Fruit fly (Drosophila melanogaster) whole organism, prepupa: Measurements from ENCODE around the gene CG43051.

Experiments used
- Blimp-1 ChIP-seq: fragments of 200-800 bp; sonication (Bioruptor generic); optimal IDR thresholded peaks from 3 replicates; lab custom pipeline; 2017; ENCODE audit warnings: missing biosample characterization, missing genetic modification characterization, mild to moderate bottlenecking, moderate library complexity, missing genetic modification reagents
- CG10631 ChIP-seq: fragments of 200-800 bp; sonication (Bioruptor generic); optimal IDR thresholded peaks from 2 replicates; lab custom pipeline; 2016; ENCODE audit warnings: missing biosample characterization, missing genetic modification characterization
- CG10669 ChIP-seq: fragments of 200-800 bp; sonication (Bioruptor generic); optimal IDR thresholded peaks from 3 replicates; lab custom pipeline; 2018; ENCODE audit warnings: missing biosample characterization, mild to moderate bottlenecking, missing genetic modification characterization, moderate library complexity
- CG11902 ChIP-seq: fragments of 200-800 bp; sonication (Bioruptor generic); optimal IDR thresholded peaks from 3 replicates; lab custom pipeline; 2016; ENCODE audit warnings: missing biosample characterization, missing genetic modification characterization
- CG15336 ChIP-seq: fragments of 200-800 bp; sonication (Bioruptor generic); IDR thresholded peaks from 2 replicates; pipeline ENCODE4 v1.3.6; 2022; ENCODE audit warnings: missing biosample characterization, missing genetic modification characterization
- CG1621 ChIP-seq: fragments of 200-800 bp; sonication (Bioruptor generic); optimal IDR thresholded peaks from 3 replicates; lab custom pipeline; 2018; ENCODE audit warnings: missing biosample characterization, mild to moderate bottlenecking, missing genetic modification characterization
- CG16779 ChIP-seq: fragments of 200-800 bp; sonication (Bioruptor generic); optimal IDR thresholded peaks from 3 replicates; lab custom pipeline; 2017; ENCODE audit warnings: missing biosample characterization, mild to moderate bottlenecking, missing genetic modification characterization
- CG3032 ChIP-seq: fragments of 200-800 bp; optimal IDR thresholded peaks from 2 replicates; lab custom pipeline; 2019; ENCODE audit warnings: missing biosample characterization, mild to moderate bottlenecking, missing genetic modification characterization, moderate library complexity
- CG31627 ChIP-seq: fragments of 200-800 bp; sonication (Bioruptor generic); optimal IDR thresholded peaks from 3 replicates; lab custom pipeline; 2016; ENCODE audit warnings: missing biosample characterization, missing genetic modification characterization
- CG32006 ChIP-seq: fragments of 200-800 bp; sonication (Bioruptor generic); optimal IDR thresholded peaks from 3 replicates; lab custom pipeline; 2017; ENCODE audit warnings: missing biosample characterization, mild to moderate bottlenecking, missing genetic modification characterization
- CG34406 ChIP-seq: fragments of 200-800 bp; sonication (Bioruptor generic); optimal IDR thresholded peaks from 3 replicates; lab custom pipeline; 2016; ENCODE audit warnings: missing biosample characterization, missing genetic modification characterization
- CG3919 ChIP-seq: fragments of 200-800 bp; sonication (Bioruptor generic); optimal IDR thresholded peaks from 3 replicates; lab custom pipeline; 2016; ENCODE audit warnings: missing biosample characterization, missing genetic modification characterization
- CG4318 ChIP-seq: fragments of 200-800 bp; sonication (Bioruptor generic); optimal IDR thresholded peaks from 3 replicates; lab custom pipeline; 2017; ENCODE audit warnings: missing biosample characterization, mild to moderate bottlenecking, missing genetic modification characterization
- CG6163 ChIP-seq: fragments of 200-800 bp; sonication (Bioruptor generic); IDR thresholded peaks from 3 replicates; pipeline ENCODE4 v1.3.6; 2022; ENCODE audit warnings: missing biosample characterization, missing genetic modification characterization
- CG6276 ChIP-seq: fragments of 200-800 bp; sonication (Bioruptor generic); optimal IDR thresholded peaks from 2 replicates; lab custom pipeline; 2017; ENCODE audit warnings: missing biosample characterization, mild to moderate bottlenecking, missing genetic modification characterization
- CG6792 ChIP-seq: fragments of 200-800 bp; sonication (Bioruptor generic); optimal IDR thresholded peaks from 3 replicates; lab custom pipeline; 2016; ENCODE audit warnings: missing biosample characterization, missing genetic modification characterization
- CG7368 ChIP-seq: fragments of 200-800 bp; sonication (Bioruptor generic); optimal IDR thresholded peaks from 3 replicates; lab custom pipeline; 2016; ENCODE audit warnings: missing biosample characterization, missing genetic modification characterization
- CG8119 ChIP-seq: fragments of 200-800 bp; sonication (Bioruptor generic); IDR thresholded peaks from 3 replicates; pipeline ENCODE4 v1.3.6; 2022; ENCODE audit warnings: missing biosample characterization, missing genetic modification characterization
- CG8319 ChIP-seq: fragments of 200-800 bp; sonication (Bioruptor generic); optimal IDR thresholded peaks from 3 replicates; lab custom pipeline; 2016; ENCODE audit warnings: missing biosample characterization, missing genetic modification characterization
- CG8632 ChIP-seq: fragments of 200-800 bp; sonication (Bioruptor generic); optimal IDR thresholded peaks from 3 replicates; lab custom pipeline; 2016; ENCODE audit warnings: missing biosample characterization, missing genetic modification characterization
- CG9139 ChIP-seq: fragments of 200-800 bp; sonication (Bioruptor generic); optimal IDR thresholded peaks from 3 replicates; lab custom pipeline; 2017; ENCODE audit warnings: missing biosample characterization, mild to moderate bottlenecking, missing genetic modification characterization
- Eip75B ChIP-seq: fragments of 200-800 bp; sonication (Bioruptor generic); optimal IDR thresholded peaks from 3 replicates; lab custom pipeline; 2016; ENCODE audit warnings: missing biosample characterization, missing genetic modification characterization
- Ets21C ChIP-seq: fragments of 200-800 bp; sonication (Bioruptor generic); optimal IDR thresholded peaks from 3 replicates; lab custom pipeline; 2016; ENCODE audit warnings: missing biosample characterization, missing genetic modification characterization
- Ets96B ChIP-seq: fragments of 200-800 bp; optimal IDR thresholded peaks from 2 replicates; lab custom pipeline; 2019; ENCODE audit warnings: missing biosample characterization, mild to moderate bottlenecking, missing genetic modification characterization, moderate library complexity
- Hr38 ChIP-seq: sonication (Bioruptor generic); optimal IDR thresholded peaks from 2 replicates; lab custom pipeline; 2016; ENCODE audit warnings: missing biosample characterization, missing genetic modification characterization
- Hr39 ChIP-seq: fragments of 200-800 bp; sonication (Bioruptor generic); optimal IDR thresholded peaks from 2 replicates; lab custom pipeline; 2016; ENCODE audit warnings: missing biosample characterization, missing genetic modification characterization
- Hr4 ChIP-seq: fragments of 200-800 bp; sonication (Bioruptor generic); optimal IDR thresholded peaks from 3 replicates; lab custom pipeline; 2016; ENCODE audit warnings: missing biosample characterization, missing genetic modification characterization
- Met ChIP-seq: fragments of 200-800 bp; sonication (Bioruptor generic); optimal IDR thresholded peaks from 3 replicates; lab custom pipeline; 2016; ENCODE audit warnings: missing biosample characterization, missing genetic modification characterization
- OdsH ChIP-seq: fragments of 200-800 bp; sonication (Bioruptor generic); optimal IDR thresholded peaks from 3 replicates; lab custom pipeline; 2016; ENCODE audit warnings: missing biosample characterization, missing genetic modification characterization
- Smox ChIP-seq: fragments of 200-800 bp; sonication (Bioruptor generic); optimal IDR thresholded peaks from 3 replicates; lab custom pipeline; 2016; ENCODE audit warnings: missing biosample characterization, missing genetic modification characterization
- Sox102F ChIP-seq: fragments of 200-800 bp; sonication (Bioruptor generic); optimal IDR thresholded peaks from 2 replicates; lab custom pipeline; 2016; ENCODE audit warnings: missing biosample characterization, mild to moderate bottlenecking, missing genetic modification characterization
- Sox14 ChIP-seq: fragments of 200-800 bp; sonication (Bioruptor generic); optimal IDR thresholded peaks from 3 replicates; lab custom pipeline; 2016; ENCODE audit warnings: missing biosample characterization, missing genetic modification characterization
- Sox15 ChIP-seq: fragments of 200-800 bp; sonication (Bioruptor generic); optimal IDR thresholded peaks from 3 replicates; lab custom pipeline; 2016; ENCODE audit warnings: missing biosample characterization, missing genetic modification characterization
- achi ChIP-seq: fragments of 200-800 bp; sonication (Bioruptor generic); optimal IDR thresholded peaks from 3 replicates; lab custom pipeline; 2016; ENCODE audit warnings: missing biosample characterization, missing genetic modification characterization
- acj6 ChIP-seq: fragments of 200-800 bp; sonication (Bioruptor generic); optimal IDR thresholded peaks from 3 replicates; lab custom pipeline; 2016; ENCODE audit warnings: missing biosample characterization, missing genetic modification characterization
- cyc ChIP-seq: fragments of 200-800 bp; sonication (Bioruptor generic); optimal IDR thresholded peaks from 3 replicates; lab custom pipeline; 2016; ENCODE audit warnings: missing biosample characterization, missing genetic modification characterization
- dac ChIP-seq: fragments of 200-800 bp; sonication (Bioruptor generic); optimal IDR thresholded peaks from 2 replicates; lab custom pipeline; 2017; ENCODE audit warnings: missing biosample characterization, mild to moderate bottlenecking, missing genetic modification characterization
- dsx ChIP-seq: fragments of 200-800 bp; optimal IDR thresholded peaks from 3 replicates; lab custom pipeline; 2019; ENCODE audit warnings: missing biosample characterization, mild to moderate bottlenecking, missing genetic modification characterization, moderate library complexity; ENCODE audit not compliant: poor library complexity, severe bottlenecking
- eg ChIP-seq: fragments of 200-800 bp; sonication (Bioruptor generic); IDR thresholded peaks from 3 replicates; pipeline ENCODE4 v1.3.6; 2022; ENCODE audit warnings: missing biosample characterization, missing genetic modification characterization
- esn ChIP-seq: fragments of 200-800 bp; sonication (Bioruptor generic); optimal IDR thresholded peaks from 2 replicates; lab custom pipeline; 2016; ENCODE audit warnings: missing biosample characterization, mild to moderate bottlenecking, missing genetic modification characterization, moderate library complexity
- fd85E ChIP-seq: fragments of 200-800 bp; sonication (Bioruptor generic); optimal IDR thresholded peaks from 3 replicates; lab custom pipeline; 2016; ENCODE audit warnings: missing biosample characterization, missing genetic modification characterization
- fkh ChIP-seq: fragments of 200-800 bp; sonication (Bioruptor generic); optimal IDR thresholded peaks from 3 replicates; lab custom pipeline; 2017; ENCODE audit warnings: missing biosample characterization, mild to moderate bottlenecking, missing genetic modification characterization, moderate library complexity
- lz ChIP-seq: fragments of 200-800 bp; sonication (Bioruptor generic); optimal IDR thresholded peaks from 3 replicates; lab custom pipeline; 2016; ENCODE audit warnings: missing biosample characterization, missing genetic modification characterization
- pdm3 ChIP-seq: fragments of 200-800 bp; sonication (Bioruptor generic); optimal IDR thresholded peaks from 3 replicates; lab custom pipeline; 2016; ENCODE audit warnings: missing biosample characterization, missing genetic modification characterization
- salr ChIP-seq, 2 experiments: fragments of 200-800 bp; sonication (Bioruptor generic); optimal IDR thresholded peaks; 3 replicates each; lab custom pipeline; 2016 to 2018; ENCODE audit warnings: missing biosample characterization in 2 of 2, missing genetic modification characterization in 2 of 2, mild to moderate bottlenecking in 1 of 2
- spab ChIP-seq: fragments of 200-800 bp; sonication (Bioruptor generic); optimal IDR thresholded peaks from 2 replicates; lab custom pipeline; 2017; ENCODE audit warnings: missing biosample characterization, mild to moderate bottlenecking, missing genetic modification characterization, missing genetic modification reagents
- svp ChIP-seq: fragments of 200-800 bp; sonication (Bioruptor generic); peaks from one replicate; lab custom pipeline; 2016; ENCODE audit warnings: missing biosample characterization, missing genetic modification characterization
- topi ChIP-seq: fragments of 200-800 bp; sonication (Bioruptor generic); optimal IDR thresholded peaks from 3 replicates; lab custom pipeline; 2016; ENCODE audit warnings: missing biosample characterization, missing genetic modification characterization
- vri ChIP-seq: fragments of 200-800 bp; sonication (Bioruptor generic); optimal IDR thresholded peaks from 3 replicates; lab custom pipeline; 2016; ENCODE audit warnings: missing biosample characterization, mild to moderate bottlenecking, missing genetic modification characterization

Gene CG43051

DNA sequence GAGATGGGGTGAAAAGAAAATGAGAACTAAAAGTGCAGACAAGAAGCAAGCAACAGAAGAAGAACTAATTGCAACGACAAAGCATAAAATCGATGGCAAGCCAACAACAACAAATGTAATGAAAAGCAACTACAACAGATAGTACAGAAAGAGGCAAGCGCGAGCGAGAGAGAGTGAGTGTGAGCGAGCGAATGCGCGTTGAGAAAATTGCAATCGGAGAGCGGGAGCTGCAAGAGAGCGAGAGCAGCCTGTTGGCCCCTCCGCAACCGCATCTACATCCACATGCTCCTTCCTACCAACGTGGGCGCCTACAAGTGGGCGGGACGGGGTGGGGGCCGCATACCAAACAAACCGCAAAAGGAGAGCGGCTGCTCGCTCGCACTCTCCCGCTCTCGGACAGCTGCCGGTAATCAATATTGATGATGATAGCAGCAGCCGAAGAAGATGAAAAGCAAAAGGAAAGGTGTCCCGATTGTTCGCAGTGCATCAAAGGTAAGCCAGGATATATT, 35.4 kb downstream of the CG43051 start (continued):
- TF ChIP-seq Smox (GFP tag; lab: Kevin White, UChicago) (no peak), dac (GFP tag; lab: Kevin White, UChicago) (no peak), Hr39 (GFP tag; lab: Kevin White, UChicago) (no peak), CG16779 (tag; lab: Kevin White, UChicago) (peak; percentile 83), spab (GFP tag; lab: Kevin White, UChicago) (peak; percentile 32), CG3919 (peak; percentile 55), fd85E (GFP tag; lab: Kevin White, UChicago) (peak; percentile 83), Ets21C (GFP tag; lab: Kevin White, UChicago) (no peak), OdsH (no peak), CG8119 (GFP tag; lab: Robert Waterston, UW) (peak; percentile 76; the same call in 2 of the 3 replicates), CG11902 (GFP tag; lab: Kevin White, UChicago) (no peak), Hr38 (no peak), esn (GFP tag; lab: Kevin White, UChicago) (no peak), CG4318 (GFP tag; lab: Kevin White, UChicago) (no peak), fkh (GFP tag; lab: Kevin White, UChicago) (no peak), Eip75B (GFP tag; lab: Kevin White, UChicago) (peak; percentile 31), CG10631 (GFP tag; lab: Kevin White, UChicago) (no peak), Sox102F (GFP tag; lab: Kevin White, UChicago) (peak; percentile 2), CG8319 (GFP tag; lab: Kevin White, UChicago) (no peak), Sox15 (GFP tag; lab: Kevin White, UChicago) (no peak), CG34406 (no peak), CG3032 (tag; lab: Kevin White, UChicago) (peak; percentile 7), cyc (GFP tag; lab: Kevin White, UChicago) (no peak), topi (GFP tag; lab: Kevin White, UChicago) (peak; percentile 12), CG6163 (GFP tag; lab: Robert Waterston, UW) (peak; percentile 86), Sox14 (peak; percentile 52), vri (GFP tag; lab: Kevin White, UChicago) (no peak), CG1621 (tag; lab: Kevin White, UChicago) (peak; percentile 46), CG10669 (GFP tag; lab: Kevin White, UChicago) (peak; percentile 24), acj6 (GFP tag; lab: Kevin White, UChicago) (no peak), svp (GFP tag; lab: Kevin White, UChicago) (peak; percentile 71), CG6792 (peak; percentile 13), achi (GFP tag; lab: Kevin White, UChicago) (peak; percentile 69), Met (GFP tag; lab: Kevin White, UChicago) (no peak)

DNA sequence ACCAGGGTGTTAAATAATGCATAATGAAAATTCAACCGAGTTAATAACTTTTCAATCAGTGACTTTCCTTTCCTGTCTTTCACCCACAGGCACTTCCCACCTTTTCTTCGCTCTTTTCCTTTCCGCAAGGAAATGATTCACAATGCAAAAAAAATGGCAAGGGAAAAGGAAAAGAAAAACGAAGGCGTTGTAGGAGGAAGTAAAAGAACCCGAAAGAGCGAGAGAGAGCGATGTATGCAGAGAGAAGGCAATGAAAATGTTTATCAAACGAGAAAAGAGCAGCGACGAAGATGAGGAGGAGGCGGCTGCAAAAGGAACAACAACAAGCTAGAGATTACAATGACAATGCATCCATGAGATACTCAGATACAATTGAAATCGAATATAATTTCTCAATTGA, 36.1 kb downstream of the CG43051 start:
- TF ChIP-seq lz (GFP tag; lab: Kevin White, UChicago) (no peak), CG31627 (no peak), Hr38 (no peak), achi (GFP tag; lab: Kevin White, UChicago) (no peak), CG32006 (GFP tag; lab: Kevin White, UChicago) (no peak), CG7368 (GFP tag; lab: Kevin White, UChicago) (no peak), CG6276 (GFP tag; lab: Kevin White, UChicago) (peak; percentile 25), CG8119 (GFP tag; lab: Robert Waterston, UW) (no peak), OdsH (no peak), pdm3 (no peak), dsx (GFP tag; lab: Kevin White, UChicago) (peak; percentile 8), acj6 (GFP tag; lab: Kevin White, UChicago) (no peak), fkh (GFP tag; lab: Kevin White, UChicago) (no peak), spab (GFP tag; lab: Kevin White, UChicago) (peak; percentile 4), salr (GFP tag; optimal IDR thresholded peaks at IDR 0.05; lab: Kevin White, UChicago) (no peak), Hr39 (GFP tag; lab: Kevin White, UChicago) (no peak), CG9139 (GFP tag; lab: Kevin White, UChicago) (peak; percentile 16), Hr4 (no peak), CG15336 (peak; percentile 31; the same call in 1 of the 2 replicates), CG3919 (no peak), vri (GFP tag; lab: Kevin White, UChicago) (no peak), CG1621 (tag; lab: Kevin White, UChicago) (peak; percentile 35), CG10669 (GFP tag; lab: Kevin White, UChicago) (peak; percentile 26), Ets21C (GFP tag; lab: Kevin White, UChicago) (no peak), CG8632 (GFP tag; lab: Kevin White, UChicago) (no peak), Blimp-1 (GFP tag; lab: Kevin White, UChicago) (no peak), fd85E (GFP tag; lab: Kevin White, UChicago) (no peak), Ets96B (tag; lab: Kevin White, UChicago) (peak; percentile 31), CG6163 (GFP tag; lab: Robert Waterston, UW) (peak; percentile 55; the same call in 2 of the 3 replicates), eg (GFP tag; lab: Robert Waterston, UW) (no peak; the same call in 2 of the 3 replicates)
